Worm (Caenorhabditis elegans) whole organism, L3 larva: ENCODE data around the gene irld-52.
"Not testable (repeated sequence)": the region's sequence is repeated elsewhere in the genome, so short reads cannot be mapped to it uniquely, and the experiment has no call there.

Experiments used
- aly-2 ChIP-seq: fragments of 150-350 bp; optimal IDR thresholded peaks from 2 replicates; lab custom pipeline; 2014; ENCODE audit warnings: missing biosample characterization, missing genetic modification characterization
- ama-1 ChIP-seq: fragments of 150-350 bp; optimal IDR thresholded peaks from 2 replicates; lab custom pipeline; 2018
- ceh-82 ChIP-seq: fragments of 150-350 bp; optimal IDR thresholded peaks from 2 replicates; lab custom pipeline; 2014; ENCODE audit warnings: missing biosample characterization, missing genetic modification characterization
- daf-12 ChIP-seq: fragments of 150-350 bp; optimal IDR thresholded peaks from 2 replicates; lab custom pipeline; 2014; ENCODE audit warnings: missing biosample characterization, missing genetic modification reagents, missing genetic modification characterization
- egl-27 ChIP-seq: sonication (generic microtip); optimal IDR thresholded peaks from 4 replicates; lab custom pipeline; 2017; ENCODE audit warnings: missing biosample characterization, missing genetic modification reagents, missing genetic modification characterization
- elt-2 ChIP-seq: sonication (generic microtip); optimal IDR thresholded peaks from 2 replicates; lab custom pipeline; 2016; ENCODE audit warnings: missing genetic modification reagents, mild to moderate bottlenecking, missing genetic modification characterization, missing compliant biosample characterization
- fkh-10 ChIP-seq: sonication (generic microtip); optimal IDR thresholded peaks from 2 replicates; lab custom pipeline; 2017; ENCODE audit warnings: missing biosample characterization, missing genetic modification reagents, missing genetic modification characterization
- fkh-2 ChIP-seq: fragments of 150-350 bp; optimal IDR thresholded peaks from 2 replicates; lab custom pipeline; 2014; ENCODE audit warnings: missing biosample characterization, missing genetic modification reagents, missing genetic modification characterization
- fos-1 ChIP-seq: fragments of 150-350 bp; optimal IDR thresholded peaks from 2 replicates; lab custom pipeline; 2014; ENCODE audit warnings: missing biosample characterization, missing genetic modification characterization
- hmg-11 ChIP-seq: sonication (generic microtip); optimal IDR thresholded peaks from 2 replicates; lab custom pipeline; 2016; ENCODE audit warnings: missing genetic modification characterization, missing compliant biosample characterization
- jun-1 ChIP-seq: fragments of 150-350 bp; optimal IDR thresholded peaks from 2 replicates; lab custom pipeline; 2014; ENCODE audit warnings: missing biosample characterization, missing genetic modification reagents, missing genetic modification characterization
- lin-15B ChIP-seq: fragments of 150-350 bp; optimal IDR thresholded peaks from 2 replicates; lab custom pipeline; 2014; ENCODE audit warnings: missing biosample characterization, missing genetic modification characterization
- lin-39 ChIP-seq: fragments of 150-350 bp; optimal IDR thresholded peaks from 2 replicates; lab custom pipeline; 2018; ENCODE audit warnings: missing biosample characterization, missing genetic modification reagents, missing genetic modification characterization
- lsy-12 ChIP-seq: sonication (generic microtip); optimal IDR thresholded peaks from 2 replicates; lab custom pipeline; 2016; ENCODE audit warnings: mild to moderate bottlenecking, missing genetic modification characterization, missing compliant biosample characterization
- mdl-1 ChIP-seq: fragments of 150-350 bp; optimal IDR thresholded peaks from 2 replicates; lab custom pipeline; 2014; ENCODE audit warnings: missing biosample characterization, missing genetic modification characterization
- mml-1 ChIP-seq: fragments of 150-350 bp; sonication (generic microtip); optimal IDR thresholded peaks from 3 replicates; lab custom pipeline; 2014; ENCODE audit warnings: missing biosample characterization, missing genetic modification characterization
- nfya-1 ChIP-seq: sonication (generic microtip); optimal IDR thresholded peaks from 2 replicates; lab custom pipeline; 2017; ENCODE audit warnings: missing genetic modification characterization, mild to moderate bottlenecking, missing compliant biosample characterization, antibody characterized with exemption, moderate library complexity; ENCODE audit not compliant: insufficient read depth
- nhr-11 ChIP-seq: fragments of 150-350 bp; optimal IDR thresholded peaks from 2 replicates; lab custom pipeline; 2014; ENCODE audit warnings: missing biosample characterization, missing genetic modification characterization
- nhr-12 ChIP-seq: fragments of 150-350 bp; optimal IDR thresholded peaks from 2 replicates; lab custom pipeline; 2014; ENCODE audit warnings: missing biosample characterization, missing genetic modification characterization
- nhr-23 ChIP-seq: fragments of 150-350 bp; optimal IDR thresholded peaks from 2 replicates; lab custom pipeline; 2014; ENCODE audit warnings: missing biosample characterization, missing genetic modification reagents, missing genetic modification characterization
- nhr-237 ChIP-seq: fragments of 150-350 bp; optimal IDR thresholded peaks from 2 replicates; lab custom pipeline; 2014; ENCODE audit warnings: missing biosample characterization, missing genetic modification characterization
- nhr-25 ChIP-seq: sonication (generic microtip); optimal IDR thresholded peaks from 2 replicates; lab custom pipeline; 2017; ENCODE audit warnings: missing biosample characterization, missing genetic modification characterization
- nhr-28 ChIP-seq: fragments of 150-350 bp; optimal IDR thresholded peaks from 2 replicates; lab custom pipeline; 2014; ENCODE audit warnings: missing biosample characterization, missing genetic modification characterization
- nhr-43 ChIP-seq: sonication (generic microtip); optimal IDR thresholded peaks from 2 replicates; lab custom pipeline; 2016; ENCODE audit warnings: mild to moderate bottlenecking, missing genetic modification characterization, missing compliant biosample characterization; ENCODE audit not compliant: poor library complexity, severe bottlenecking
- nhr-67 ChIP-seq: fragments of 150-350 bp; optimal IDR thresholded peaks from 2 replicates; lab custom pipeline; 2014; ENCODE audit warnings: missing biosample characterization, missing genetic modification characterization
- nhr-76 ChIP-seq: fragments of 150-350 bp; sonication (generic microtip); optimal IDR thresholded peaks from 5 replicates; lab custom pipeline; 2014; ENCODE audit warnings: missing biosample characterization, missing genetic modification characterization
- nhr-77 ChIP-seq: fragments of 150-350 bp; optimal IDR thresholded peaks from 2 replicates; lab custom pipeline; 2014; ENCODE audit warnings: missing biosample characterization, missing genetic modification characterization
- pha-4 ChIP-seq: fragments of 150-350 bp; optimal IDR thresholded peaks from 2 replicates; lab custom pipeline; 2014; ENCODE audit warnings: missing biosample characterization, missing genetic modification reagents, missing genetic modification characterization
- pqm-1 ChIP-seq: fragments of 150-350 bp; optimal IDR thresholded peaks from 2 replicates; lab custom pipeline; 2017; ENCODE audit warnings: missing biosample characterization, missing genetic modification characterization, inconsistent platforms
- sea-2 ChIP-seq: fragments of 150-350 bp; sonication (generic microtip); optimal IDR thresholded peaks from 4 replicates; lab custom pipeline; 2014; ENCODE audit warnings: missing biosample characterization, missing genetic modification reagents, missing genetic modification characterization
- skn-1 ChIP-seq: fragments of 150-350 bp; optimal IDR thresholded peaks from 2 replicates; lab custom pipeline; 2014; ENCODE audit warnings: missing biosample characterization, missing genetic modification characterization
- snpc-4 ChIP-seq: fragments of 150-350 bp; optimal IDR thresholded peaks from 2 replicates; lab custom pipeline; 2014; ENCODE audit warnings: missing biosample characterization, missing genetic modification characterization
- tbx-2 ChIP-seq: sonication (generic microtip); optimal IDR thresholded peaks from 2 replicates; lab custom pipeline; 2016; ENCODE audit warnings: mild to moderate bottlenecking, missing genetic modification characterization, missing compliant biosample characterization
- unc-39 ChIP-seq: sonication (generic microtip); optimal IDR thresholded peaks from 4 replicates; lab custom pipeline; 2017; ENCODE audit warnings: missing biosample characterization, missing genetic modification characterization
- unc-62 ChIP-seq: fragments of 150-350 bp; sonication (generic microtip); optimal IDR thresholded peaks from 4 replicates; lab custom pipeline; 2014; ENCODE audit warnings: missing biosample characterization, missing genetic modification reagents, missing genetic modification characterization
- zag-1 ChIP-seq: fragments of 150-350 bp; optimal IDR thresholded peaks from 2 replicates; lab custom pipeline; 2014; ENCODE audit warnings: missing biosample characterization, missing genetic modification characterization
- ztf-11 ChIP-seq: fragments of 150-350 bp; optimal IDR thresholded peaks from 2 replicates; lab custom pipeline; 2014; ENCODE audit warnings: missing biosample characterization, missing genetic modification characterization
- ztf-4 ChIP-seq: fragments of 150-350 bp; optimal IDR thresholded peaks from 2 replicates; lab custom pipeline; 2014; ENCODE audit warnings: missing biosample characterization, missing genetic modification characterization

Gene irld-52

ce11 chrV:15809543-15809942, 30.1 kb downstream of the irld-52 start, which contains the start of gene srsx-36:
Gene srsx-36, minus strand, starts transcription at chrV:15809643.
- no peak for TF ChIP-seq nhr-11 (tag; lab: Kevin White, UChicago)

- TF ChIP-seq nhr-76 (tag; lab: Kevin White, UChicago) (no peak), nhr-43 (tag; lab: Kevin White, UChicago) (no peak), daf-12 (no peak), nhr-23 (tag; lab: Kevin White, UChicago) (no peak), unc-39 (tag; lab: Kevin White, UChicago) (no peak), lsy-12 (tag; lab: Kevin White, UChicago) (no peak)
Measured at ce11 chrV:15810446-15810845, 31.0 kb downstream of the irld-52 start, which contains the start of gene F54B8.1. Gene F54B8.1, plus strand, starts transcription at chrV:15810746.

- TF ChIP-seq nhr-25 (tag; lab: Kevin White, UChicago); elt-2; nhr-67 (tag; lab: Kevin White, UChicago): not testable (repeated sequence)
Measured at ce11 chrV:15811982-15812381, 32.5 kb downstream of the irld-52 start, which contains the start of gene nhr-282. Gene nhr-282, plus strand, starts transcription at chrV:15812282.

ce11 chrV:15815962-15816432, 36.5 kb downstream of the irld-52 start, which contains the start of the genes fbxa-69 and F54B8.4:
Gene fbxa-69, minus strand, starts transcription at chrV:15815971.
Gene F54B8.4, plus strand, starts transcription at chrV:15816382.
- TF ChIP-seq pqm-1, result no peak
- no peak for TF ChIP-seq fkh-2 (tag; lab: Kevin White, UChicago)
- TF ChIP-seq snpc-4, result no peak
- no peak for TF ChIP-seq aly-2 (tag; lab: Kevin White, UChicago)
- TF ChIP-seq ztf-4 (tag; lab: Kevin White, UChicago), result no peak
- no peak for TF ChIP-seq skn-1
- no peak for TF ChIP-seq nhr-23 (tag; lab: Kevin White, UChicago)
- no peak for TF ChIP-seq ztf-11 (tag; lab: Kevin White, UChicago)
- TF ChIP-seq tbx-2 (tag; lab: Kevin White, UChicago), result no peak
- TF ChIP-seq egl-27 (tag; lab: Kevin White, UChicago), result no peak
- TF ChIP-seq pha-4 (tag; lab: Kevin White, UChicago), result no peak

ce11 chrV:15817746-15818145, 38.3 kb downstream of the irld-52 start, which contains the start of gene abf-3:
Gene abf-3, minus strand, starts transcription at chrV:15817846.
- TF ChIP-seq nhr-23 (tag; lab: Kevin White, UChicago) (no peak), nhr-43 (tag; lab: Kevin White, UChicago) (no peak), tbx-2 (tag; lab: Kevin White, UChicago) (no peak), lsy-12 (tag; lab: Kevin White, UChicago) (no peak), lin-15B (tag; lab: Kevin White, UChicago) (no peak), nhr-77 (no peak), nhr-67 (tag; lab: Kevin White, UChicago) (no peak), nhr-12 (tag; lab: Kevin White, UChicago) (no peak), fkh-10 (GFP tag; lab: Kevin White, UChicago) (no peak), egl-27 (tag; lab: Kevin White, UChicago) (no peak), zag-1 (tag; lab: Kevin White, UChicago) (no peak), lin-39 (tag; lab: Kevin White, UChicago) (no peak), unc-62 (no peak), fkh-2 (tag; lab: Kevin White, UChicago) (no peak), fos-1 (tag; lab: Kevin White, UChicago) (no peak), jun-1 (no peak), ceh-82 (tag; lab: Kevin White, UChicago) (no peak), ama-1 (lab: Kevin White, UChicago) (no peak), sea-2 (GFP tag; lab: Kevin White, UChicago) (no peak), mdl-1 (tag; lab: Kevin White, UChicago) (no peak)

- TF ChIP-seq nhr-11 (tag; lab: Kevin White, UChicago) (no peak), ama-1 (lab: Kevin White, UChicago) (no peak), jun-1 (no peak), nfya-1 (no peak), mml-1 (tag; lab: Kevin White, UChicago) (no peak), nhr-237 (tag; lab: Kevin White, UChicago) (no peak), nhr-28 (no peak), zag-1 (tag; lab: Kevin White, UChicago) (no peak), pha-4 (tag; lab: Kevin White, UChicago) (no peak), hmg-11 (tag; lab: Kevin White, UChicago) (no peak), daf-12 (no peak), fkh-2 (tag; lab: Kevin White, UChicago) (no peak)
- TF ChIP-seq, all 47 proteins: peak for 0
Measured at ce11 chrV:15819983-15820382, 40.5 kb downstream of the irld-52 start, which contains the start of gene srbc-48. Gene srbc-48, plus strand, starts transcription at chrV:15820283.
